Fruit fly (Drosophila melanogaster) whole organism, pupa: ENCODE measurements around the gene Mcm3.
A peak's percentile ranks its signal among the peaks of the same experiment; 100 is the strongest.

Experiments used
- CG10348 ChIP-seq: fragments of 200-800 bp; sonication (Bioruptor generic); IDR thresholded peaks from 2 replicates; pipeline ENCODE4 v1.3.6; 2022; ENCODE audit warnings: missing biosample characterization, missing genetic modification characterization
- CG12605 ChIP-seq: fragments of 200-800 bp; sonication (Bioruptor generic); IDR thresholded peaks from 2 replicates; pipeline ENCODE4 v1.3.6; 2022; ENCODE audit warnings: missing biosample characterization, missing genetic modification characterization
- CG13204 ChIP-seq: fragments of 200-800 bp; sonication (Bioruptor generic); optimal IDR thresholded peaks from 2 replicates; lab custom pipeline; 2018; ENCODE audit warnings: missing biosample characterization, mild to moderate bottlenecking, missing genetic modification characterization, moderate library complexity
- CG14655 ChIP-seq: fragments of 200-800 bp; sonication (Bioruptor generic); optimal IDR thresholded peaks from 3 replicates; lab custom pipeline; 2017; ENCODE audit warnings: mild to moderate bottlenecking, missing biosample characterization, missing genetic modification reagents, missing genetic modification characterization
- CG15710 ChIP-seq: fragments of 200-800 bp; sonication (Bioruptor generic); optimal IDR thresholded peaks from 2 replicates; lab custom pipeline; 2018; ENCODE audit warnings: missing biosample characterization, mild to moderate bottlenecking, missing genetic modification characterization, moderate library complexity
- CG17806 ChIP-seq: fragments of 200-800 bp; sonication (Bioruptor generic); optimal IDR thresholded peaks from 2 replicates; lab custom pipeline; 2018; ENCODE audit warnings: missing biosample characterization, mild to moderate bottlenecking, missing genetic modification characterization, moderate library complexity
- CG32121 ChIP-seq: fragments of 200-800 bp; sonication (Bioruptor generic); IDR thresholded peaks from 2 replicates; pipeline ENCODE4 v1.3.6; 2022; ENCODE audit warnings: missing biosample characterization, missing genetic modification characterization
- CG34367 ChIP-seq: fragments of 200-800 bp; sonication (Bioruptor generic); optimal IDR thresholded peaks from 2 replicates; lab custom pipeline; 2018; ENCODE audit warnings: missing biosample characterization, mild to moderate bottlenecking, missing genetic modification characterization
- CG4496 ChIP-seq: fragments of 200-800 bp; sonication (Bioruptor generic); IDR thresholded peaks from 3 replicates; pipeline ENCODE4 v1.3.6; 2022; ENCODE audit warnings: missing biosample characterization, missing genetic modification characterization
- CG8159 ChIP-seq: fragments of 200-800 bp; sonication (Bioruptor generic); optimal IDR thresholded peaks from 3 replicates; lab custom pipeline; 2018; ENCODE audit warnings: missing biosample characterization, mild to moderate bottlenecking, missing genetic modification characterization, moderate library complexity
- CG8301 ChIP-seq: fragments of 200-800 bp; sonication (Bioruptor generic); optimal IDR thresholded peaks from 2 replicates; lab custom pipeline; 2018; ENCODE audit warnings: missing biosample characterization, mild to moderate bottlenecking, missing genetic modification characterization
- CG9948 ChIP-seq: fragments of 200-800 bp; sonication (Bioruptor generic); optimal IDR thresholded peaks from 2 replicates; lab custom pipeline; 2018; ENCODE audit warnings: missing biosample characterization, mild to moderate bottlenecking, missing genetic modification characterization, moderate library complexity
- D1 ChIP-seq: fragments of 200-800 bp; sonication (Bioruptor generic); optimal IDR thresholded peaks from 2 replicates; lab custom pipeline; 2018; ENCODE audit warnings: missing biosample characterization, mild to moderate bottlenecking, missing genetic modification characterization, moderate library complexity
- EcR ChIP-seq: fragments of 200-800 bp; sonication (Bioruptor generic); optimal IDR thresholded peaks from 3 replicates; lab custom pipeline; 2019; ENCODE audit warnings: missing biosample characterization, missing genetic modification characterization, mild to moderate bottlenecking, moderate library complexity, missing genetic modification reagents
- Ets98B ChIP-seq: fragments of 200-800 bp; sonication (Bioruptor generic); IDR thresholded peaks from 2 replicates; pipeline ENCODE4 v1.3.6; 2022; ENCODE audit warnings: missing biosample characterization, missing genetic modification characterization
- Pif1A ChIP-seq: fragments of 200-800 bp; sonication (Bioruptor generic); optimal IDR thresholded peaks from 3 replicates; lab custom pipeline; 2016; ENCODE audit warnings: missing biosample characterization, missing genetic modification characterization
- Pif1B ChIP-seq: fragments of 200-800 bp; sonication (Bioruptor generic); optimal IDR thresholded peaks from 3 replicates; lab custom pipeline; 2016; ENCODE audit warnings: missing biosample characterization, missing genetic modification characterization
- Snoo ChIP-seq: fragments of 200-800 bp; sonication (Bioruptor generic); optimal IDR thresholded peaks from 3 replicates; lab custom pipeline; 2017; ENCODE audit warnings: missing biosample characterization, mild to moderate bottlenecking, missing genetic modification characterization, inconsistent platforms
- fd96Ca ChIP-seq: fragments of 200-800 bp; sonication (Bioruptor generic); IDR thresholded peaks from 3 replicates; pipeline ENCODE4 v1.3.6; 2022; ENCODE audit warnings: missing biosample characterization, missing genetic modification characterization
- gl ChIP-seq: fragments of 200-800 bp; sonication (Bioruptor generic); optimal IDR thresholded peaks from 2 replicates; lab custom pipeline; 2018; ENCODE audit warnings: missing biosample characterization, mild to moderate bottlenecking, missing genetic modification characterization
- rn ChIP-seq: fragments of 200-800 bp; sonication (Bioruptor generic); IDR thresholded peaks from 2 replicates; pipeline ENCODE4 v1.3.6; 2022; ENCODE audit warnings: missing biosample characterization, missing genetic modification characterization

Mcm3 gene

DNA sequence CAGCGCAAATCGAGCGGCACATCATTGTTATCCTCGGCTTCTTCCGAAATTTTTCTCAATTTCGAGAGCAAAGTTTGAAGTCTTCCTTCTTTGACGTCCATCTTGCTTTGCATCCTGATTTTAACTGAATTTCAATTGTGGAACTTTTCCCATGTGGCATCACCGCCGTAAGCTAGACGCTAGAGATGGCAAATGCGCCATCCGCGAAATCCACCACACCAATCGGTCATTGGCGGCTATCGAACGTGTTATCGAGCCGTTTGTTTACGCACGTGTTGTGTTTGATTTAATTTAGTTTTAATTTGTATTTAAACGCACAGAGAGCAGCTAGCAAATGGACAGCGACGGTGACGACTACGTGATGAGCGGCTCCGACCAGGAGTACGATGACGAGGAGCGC lies 6.5 kb upstream of the Mcm3 start, which contains the start of the genes CG15930 and Sas10:
Gene CG15930 (minus strand): TSS at position 126 of the 400 bp plus-strand sequence.
Gene Sas10 (plus strand): TSS at position 240 of the 400 bp plus-strand sequence.
- TF ChIP-seq rn (no peak), CG8159 (tag; lab: Kevin White, UChicago) (no peak), gl (tag; lab: Kevin White, UChicago) (no peak), CG32121 (GFP tag; lab: Robert Waterston, UW) (no peak), EcR (GFP tag; lab: Kevin White, UChicago) (no peak)
- TF ChIP-seq, all 21 proteins: peak for 0

DNA sequence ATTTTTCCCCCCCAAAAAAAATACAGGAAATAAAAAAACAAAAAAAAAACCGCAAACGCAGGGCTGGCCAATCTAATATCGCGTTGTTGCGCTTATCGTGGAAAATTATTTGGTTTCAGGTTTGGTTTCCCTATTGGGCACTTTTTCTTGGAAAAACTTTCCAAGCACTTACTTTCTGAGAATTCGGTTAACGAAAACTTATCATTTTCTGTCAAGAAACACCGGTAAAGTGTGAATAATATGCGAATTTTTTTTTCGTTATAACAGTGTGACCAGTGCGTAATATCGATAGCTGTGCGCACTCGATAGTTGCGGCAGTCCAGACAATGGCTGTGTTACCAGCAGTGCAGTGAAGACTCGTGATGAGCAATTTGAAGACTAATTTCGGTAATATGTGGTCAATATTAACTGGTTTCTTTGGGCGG lies 1.2 kb upstream of the Mcm3 start, which contains the start of gene Rnp4F:
Gene Rnp4F (minus strand): TSS at position 238 of the 425 bp plus-strand sequence.
- TF ChIP-seq gl (tag; lab: Kevin White, UChicago) (peak; percentile 47), CG12605 (GFP tag; lab: Robert Waterston, UW) (peak; percentile 54), CG32121 (GFP tag; lab: Robert Waterston, UW) (peak; percentile 63), EcR (GFP tag; lab: Kevin White, UChicago) (no peak), CG13204 (GFP tag; lab: Kevin White, UChicago) (no peak), CG10348 (no peak), CG9948 (peak; percentile 51), Ets98B (peak; percentile 60), CG8301 (tag; lab: Kevin White, UChicago) (no peak), fd96Ca (GFP tag; lab: Robert Waterston, UW) (peak; percentile 79), CG8159 (tag; lab: Kevin White, UChicago) (peak; percentile 54), rn (no peak), D1 (tag; lab: Kevin White, UChicago) (no peak), CG34367 (peak; percentile 58), Pif1B (no peak), CG15710 (tag; lab: Kevin White, UChicago) (peak; percentile 72), Pif1A (GFP tag; lab: Kevin White, UChicago) (no peak), CG4496 (GFP tag; lab: Robert Waterston, UW) (peak; percentile 84; the same call in 2 of the 3 replicates), Snoo (tag; lab: Kevin White, UChicago) (peak; percentile 72), CG17806 (peak; percentile 50)

dm6 chrX:5329266-5329898 lies 5.7 kb downstream of the Mcm3 start, which contains the start of the genes CG3309 and XRCC1:
TSS of gene CG3309 (minus strand) at chrX:5329347.
TSS of gene XRCC1 (plus strand) at chrX:5329876.
- no peak for TF ChIP-seq CG17806
- peak; percentile 40; the same call in 1 of the 2 replicates for TF ChIP-seq CG32121 (GFP tag; lab: Robert Waterston, UW)
- no peak for TF ChIP-seq gl (tag; lab: Kevin White, UChicago)
- TF ChIP-seq CG12605 (GFP tag; lab: Robert Waterston, UW), result no peak
- TF ChIP-seq CG8159 (tag; lab: Kevin White, UChicago), result peak; percentile 33
- TF ChIP-seq Pif1B, result no peak
- TF ChIP-seq Ets98B, result peak; percentile 2; the same call in 1 of the 2 replicates
- peak; percentile 53; the same call in 1 of the 3 replicates for TF ChIP-seq fd96Ca (GFP tag; lab: Robert Waterston, UW)
- TF ChIP-seq CG4496 (GFP tag; lab: Robert Waterston, UW), result peak; percentile 54; the same call in 1 of the 3 replicates
- no peak for TF ChIP-seq CG10348
- peak; percentile 14 for TF ChIP-seq CG8301 (tag; lab: Kevin White, UChicago)
- no peak for TF ChIP-seq CG9948
- TF ChIP-seq CG15710 (tag; lab: Kevin White, UChicago), result no peak
- TF ChIP-seq Snoo (tag; lab: Kevin White, UChicago), result peak; percentile 19

DNA sequence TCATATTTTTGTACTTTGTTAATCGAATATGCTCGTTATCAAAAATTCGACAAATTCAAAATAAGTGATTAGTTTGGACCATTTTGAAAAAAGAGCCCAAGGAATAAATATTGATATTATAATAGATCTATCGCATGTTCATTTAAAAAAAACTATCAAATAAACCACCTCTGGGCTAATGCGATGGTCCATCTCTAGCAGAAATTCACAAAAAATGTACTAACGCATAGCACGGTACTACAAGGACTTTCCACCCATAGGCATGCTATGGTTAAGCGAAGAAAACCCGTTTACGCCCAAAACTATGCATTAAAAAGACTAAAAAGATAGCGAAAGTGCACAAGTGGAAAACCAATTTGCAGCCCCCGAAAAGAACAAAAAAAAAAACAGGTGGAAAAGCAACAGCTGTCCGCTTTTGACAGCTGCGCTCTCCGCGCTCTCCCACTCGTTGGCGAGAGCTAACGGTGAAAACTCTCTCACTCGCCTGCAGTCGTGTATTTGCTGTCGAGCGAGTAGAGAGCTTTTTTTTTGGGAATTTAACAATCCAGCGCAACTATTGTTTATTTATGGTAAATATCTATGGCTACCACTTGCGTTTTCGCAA lies 8.7 kb downstream of the Mcm3 start, which contains the start of gene CanB:
Gene CanB (plus strand): TSS at position 241 of the 604 bp plus-strand sequence.
- TF ChIP-seq CG12605 (GFP tag; lab: Robert Waterston, UW), result 0 out of 2 replicates have a peak, but pooled peaks have one; percentile 22
- TF ChIP-seq CG4496 (GFP tag; lab: Robert Waterston, UW), result peak; percentile 75
- TF ChIP-seq CG13204 (GFP tag; lab: Kevin White, UChicago), result no peak

- peak; percentile 18 for TF ChIP-seq CG14655
- TF ChIP-seq Snoo (tag; lab: Kevin White, UChicago), result no peak
- TF ChIP-seq Pif1A (GFP tag; lab: Kevin White, UChicago), result no peak
- no peak for TF ChIP-seq CG13204 (GFP tag; lab: Kevin White, UChicago)
- TF ChIP-seq CG32121 (GFP tag; lab: Robert Waterston, UW), result peak; percentile 64
- 0 out of 2 replicates have a peak, but pooled peaks have one; percentile 22 for TF ChIP-seq Ets98B
- peak; percentile 24 for TF ChIP-seq CG8301 (tag; lab: Kevin White, UChicago)
- TF ChIP-seq CG34367, result no peak
- TF ChIP-seq fd96Ca (GFP tag; lab: Robert Waterston, UW), result no peak
- no peak for TF ChIP-seq CG10348
- no peak for TF ChIP-seq Pif1B
- no peak for TF ChIP-seq EcR (GFP tag; lab: Kevin White, UChicago)
- no peak for TF ChIP-seq D1 (tag; lab: Kevin White, UChicago)
- peak; percentile 53 for TF ChIP-seq CG8159 (tag; lab: Kevin White, UChicago)
- TF ChIP-seq CG12605 (GFP tag; lab: Robert Waterston, UW), result no peak; the same call in 1 of the 2 replicates
- TF ChIP-seq CG17806, result no peak
- peak; percentile 34 for TF ChIP-seq CG15710 (tag; lab: Kevin White, UChicago)
- peak; percentile 15 for TF ChIP-seq CG9948
- TF ChIP-seq rn, result no peak
- no peak for TF ChIP-seq gl (tag; lab: Kevin White, UChicago)
- TF ChIP-seq CG4496 (GFP tag; lab: Robert Waterston, UW), result peak; percentile 23; the same call in 1 of the 3 replicates
Measured at dm6 chrX:5336722-5337121, 13.1 kb downstream of the Mcm3 start.
